Fruit fly (Drosophila melanogaster): ENCODE data around the gene U2af38.

Gene U2af38

dm6 chr2L:285596-286023, 8.9 kb downstream of the U2af38 start (continued):
- TF ChIP-seq az2 (GFP tag; optimal IDR thresholded peaks at IDR 0.05): peak; percentile 42
- TF ChIP-seq CG8388 (GFP tag; optimal IDR thresholded peaks at IDR 0.05): peak; percentile 31
- peak; percentile 59 for TF ChIP-seq CG30403 (GFP tag; optimal IDR thresholded peaks at IDR 0.05)
- peak; percentile 28 for TF ChIP-seq CG12299 (tag; optimal IDR thresholded peaks at IDR 0.05)
- TF ChIP-seq CG12391 (tag; optimal IDR thresholded peaks at IDR 0.05): peak; percentile 65
- TF ChIP-seq Awh (GFP tag; IDR thresholded peaks at IDR 0.05): peak; percentile 53
- TF ChIP-seq dysf (GFP tag; IDR thresholded peaks at IDR 0.05): 0 out of 3 replicates have a peak, but pooled peaks have one; percentile 42
- TF ChIP-seq luna (GFP tag; optimal IDR thresholded peaks at IDR 0.05): peak; percentile 20
- no peak for TF ChIP-seq HLH4C (GFP tag; IDR thresholded peaks at IDR 0.05; ENCODE audit: partially characterized antibody)
- TF ChIP-seq dpn (GFP tag; optimal IDR thresholded peaks at IDR 0.05): peak; percentile 24 to 32
- peak; percentile 4 for TF ChIP-seq pfk (GFP tag; optimal IDR thresholded peaks at IDR 0.05)
- TF ChIP-seq CG13775 (GFP tag; optimal IDR thresholded peaks at IDR 0.05): peak; percentile 3
- no peak; the same call in 1 of the 2 replicates for TF ChIP-seq sna (GFP tag; IDR thresholded peaks at IDR 0.05; ENCODE audit: partially characterized antibody)
- TF ChIP-seq CG6654 (GFP tag; optimal IDR thresholded peaks at IDR 0.05): no peak
- peak; percentile 31; the same call in 1 of the 3 replicates for TF ChIP-seq otp (GFP tag; IDR thresholded peaks at IDR 0.05)
- no peak for TF ChIP-seq NK7.1 (GFP tag; optimal IDR thresholded peaks at IDR 0.05)
- TF ChIP-seq gfzf (GFP tag; optimal IDR thresholded peaks at IDR 0.05): peak; percentile 85
- peak; percentile 93 for TF ChIP-seq CG9797 (GFP tag; optimal IDR thresholded peaks at IDR 0.05)
- TF ChIP-seq sim (GFP tag; IDR thresholded peaks at IDR 0.05): no peak; the same call in 1 of the 2 replicates
- TF ChIP-seq tx (GFP tag; optimal IDR thresholded peaks at IDR 0.05): peak; percentile 31
- TF ChIP-seq CrebB (tag; optimal IDR thresholded peaks at IDR 0.05): peak; percentile 53
- 0 out of 2 replicates have a peak, but pooled peaks have one; percentile 27 for TF ChIP-seq wdn (GFP tag; IDR thresholded peaks at IDR 0.05)
- peak; percentile 5 for TF ChIP-seq abd-A (tag; optimal IDR thresholded peaks at IDR 0.05)
- TF ChIP-seq CG17912 (GFP tag; optimal IDR thresholded peaks at IDR 0.05): peak; percentile 53
- TF ChIP-seq jumu (GFP tag; optimal IDR thresholded peaks at IDR 0.05): peak; percentile 13
- peak; percentile 65 for TF ChIP-seq CG32767 (GFP tag; IDR thresholded peaks at IDR 0.05)
- TF ChIP-seq ATbp (GFP tag; optimal IDR thresholded peaks at IDR 0.05): peak; percentile 43
- TF ChIP-seq chn (GFP tag; optimal IDR thresholded peaks at IDR 0.05): peak; percentile 81
- peak; percentile 80 for TF ChIP-seq CG12659 (GFP tag; optimal IDR thresholded peaks at IDR 0.05)
- peak; percentile 29 for TF ChIP-seq CG7786 (GFP tag; optimal IDR thresholded peaks at IDR 0.05)
- peak; percentile 5 for TF ChIP-seq NC2α (GFP tag; optimal IDR thresholded peaks at IDR 0.05)
- TF ChIP-seq CG15011 (GFP tag; optimal IDR thresholded peaks at IDR 0.05): no peak
- TF ChIP-seq CTCF (GFP tag; optimal IDR thresholded peaks at IDR 0.05): peak; percentile 25
- TF ChIP-seq scrt (GFP tag; optimal IDR thresholded peaks at IDR 0.05): peak; percentile 39
- TF ChIP-seq HHEX (GFP tag; optimal IDR thresholded peaks at IDR 0.05): peak; percentile 55
- no peak for TF ChIP-seq Elba2 (GFP tag; optimal IDR thresholded peaks at IDR 0.05)
- TF ChIP-seq Hr51 (GFP tag; optimal IDR thresholded peaks at IDR 0.05): peak; percentile 47 to 56
- TF ChIP-seq row (GFP tag; IDR thresholded peaks at IDR 0.05): peak; percentile 73
- no peak for TF ChIP-seq prd (optimal IDR thresholded peaks at IDR 0.05)
- TF ChIP-seq prd (GFP tag; IDR thresholded peaks at IDR 0.05): no peak
- TF ChIP-seq pho (GFP tag; optimal IDR thresholded peaks at IDR 0.05): peak; percentile 22
- peak; percentile 30; the same call in 1 of the 2 replicates for TF ChIP-seq CG14441 (GFP tag; IDR thresholded peaks at IDR 0.05)
- no peak for TF ChIP-seq Trl (optimal IDR thresholded peaks at IDR 0.05)
- TF ChIP-seq Trl (GFP tag; optimal IDR thresholded peaks at IDR 0.05): peak; percentile 54
- 0 out of 3 replicates have a peak, but pooled peaks have one; percentile 29 for TF ChIP-seq ken (GFP tag; IDR thresholded peaks at IDR 0.05)
- peak; percentile 6 for TF ChIP-seq Sry-β (GFP tag; optimal IDR thresholded peaks at IDR 0.05)
- TF ChIP-seq pan (optimal IDR thresholded peaks at IDR 0.05): no peak
- TF ChIP-seq pan (GFP tag; optimal IDR thresholded peaks at IDR 0.05 in 1 of 2, IDR thresholded peaks at IDR 0.05 in 1 of 2): no peak
- peak; percentile 21 to 25 for TF ChIP-seq chif (GFP tag; optimal IDR thresholded peaks at IDR 0.05)
- TF ChIP-seq CG10274 (GFP tag; optimal IDR thresholded peaks at IDR 0.05): no peak
- no peak for TF ChIP-seq CG9215 (GFP tag; IDR thresholded peaks at IDR 0.05)
